Worm (Caenorhabditis elegans) whole organism, mixed stage, embryonic: ENCODE measurements around the gene C01G10.7.

Experiments used
- M03D4.4 ChIP-seq: sonication (generic microtip); optimal IDR thresholded peaks from 2 replicates; lab custom pipeline; 2017; ENCODE audit warnings: mild to moderate bottlenecking, missing genetic modification characterization, missing compliant biosample characterization
- bed-3 ChIP-seq: fragments of 200-800 bp; sonication (Bioruptor generic); optimal IDR thresholded peaks from 3 replicates; lab custom pipeline; 2018; ENCODE audit warnings: mild to moderate bottlenecking, missing genetic modification characterization, moderate library complexity, missing compliant biosample characterization
- blmp-1 ChIP-seq: fragments of 150-350 bp; optimal IDR thresholded peaks from 2 replicates; lab custom pipeline; 2014; ENCODE audit warnings: missing biosample characterization, missing genetic modification characterization
- ceh-39 ChIP-seq: fragments of 150-350 bp; optimal IDR thresholded peaks from 2 replicates; lab custom pipeline; 2014; ENCODE audit warnings: missing biosample characterization, missing genetic modification characterization
- ceh-83 ChIP-seq: fragments of 200-800 bp; sonication (Bioruptor generic); optimal IDR thresholded peaks from 2 replicates; lab custom pipeline; 2018; ENCODE audit warnings: mild to moderate bottlenecking, missing genetic modification characterization, missing compliant biosample characterization
- ces-1 ChIP-seq: fragments of 150-350 bp; optimal IDR thresholded peaks from 2 replicates; lab custom pipeline; 2014; ENCODE audit warnings: missing biosample characterization, missing genetic modification reagents, missing genetic modification characterization
- cnd-1 ChIP-seq: fragments of 200-800 bp; sonication (Bioruptor generic); optimal IDR thresholded peaks from 2 replicates; lab custom pipeline; 2018; ENCODE audit warnings: mild to moderate bottlenecking, missing genetic modification characterization, missing compliant biosample characterization
- drap-1 ChIP-seq: fragments of 200-800 bp; sonication (Bioruptor generic); optimal IDR thresholded peaks from 3 replicates; lab custom pipeline; 2018; ENCODE audit warnings: mild to moderate bottlenecking, missing genetic modification characterization, missing compliant biosample characterization
- elt-3 ChIP-seq: fragments of 150-350 bp; optimal IDR thresholded peaks from 2 replicates; lab custom pipeline; 2014; ENCODE audit warnings: missing biosample characterization, missing genetic modification characterization
- ham-2 ChIP-seq: fragments of 200-800 bp; sonication (Bioruptor generic); optimal IDR thresholded peaks from 2 replicates; lab custom pipeline; 2018; ENCODE audit warnings: mild to moderate bottlenecking, missing genetic modification characterization, missing compliant biosample characterization
- hlh-1 ChIP-seq: fragments of 150-350 bp; optimal IDR thresholded peaks from 2 replicates; lab custom pipeline; 2014; ENCODE audit warnings: missing biosample characterization, missing genetic modification reagents, missing genetic modification characterization
- lin-13 ChIP-seq: fragments of 150-350 bp; optimal IDR thresholded peaks from 2 replicates; lab custom pipeline; 2014; ENCODE audit warnings: missing biosample characterization, missing genetic modification characterization
- lin-32 ChIP-seq: fragments of 200-800 bp; sonication (Bioruptor generic); optimal IDR thresholded peaks from 2 replicates; lab custom pipeline; 2018; ENCODE audit warnings: mild to moderate bottlenecking, missing genetic modification characterization, missing compliant biosample characterization
- lsy-2 ChIP-seq: fragments of 150-350 bp; optimal IDR thresholded peaks from 2 replicates; lab custom pipeline; 2014; ENCODE audit warnings: missing biosample characterization, missing genetic modification characterization
- mep-1 ChIP-seq: fragments of 150-350 bp; optimal IDR thresholded peaks from 2 replicates; lab custom pipeline; 2017; ENCODE audit warnings: missing biosample characterization, missing genetic modification reagents, missing genetic modification characterization, inconsistent platforms
- nhr-12 ChIP-seq: fragments of 150-350 bp; optimal IDR thresholded peaks from 2 replicates; lab custom pipeline; 2014; ENCODE audit warnings: missing biosample characterization, missing genetic modification characterization
- nhr-2 ChIP-seq: fragments of 150-350 bp; optimal IDR thresholded peaks from 2 replicates; lab custom pipeline; 2014; ENCODE audit warnings: missing biosample characterization, missing genetic modification characterization
- nhr-237 ChIP-seq: fragments of 150-350 bp; optimal IDR thresholded peaks from 2 replicates; lab custom pipeline; 2014; ENCODE audit warnings: missing biosample characterization, missing genetic modification characterization
- nhr-28 ChIP-seq: fragments of 150-350 bp; optimal IDR thresholded peaks from 2 replicates; lab custom pipeline; 2014; ENCODE audit warnings: missing biosample characterization, missing genetic modification characterization
- nhr-76 ChIP-seq: sonication (generic microtip); optimal IDR thresholded peaks from 2 replicates; lab custom pipeline; 2017; ENCODE audit warnings: missing biosample characterization, missing genetic modification characterization
- sem-2 ChIP-seq: fragments of 200-800 bp; sonication (Bioruptor generic); optimal IDR thresholded peaks from 2 replicates; lab custom pipeline; 2018; ENCODE audit warnings: mild to moderate bottlenecking, missing genetic modification characterization, missing compliant biosample characterization
- snpc-4 ChIP-seq: fragments of 150-350 bp; optimal IDR thresholded peaks from 2 replicates; lab custom pipeline; 2014; ENCODE audit warnings: missing biosample characterization, missing genetic modification characterization
- tbx-8 ChIP-seq: fragments of 200-800 bp; sonication (Bioruptor generic); optimal IDR thresholded peaks from 2 replicates; lab custom pipeline; 2018; ENCODE audit warnings: mild to moderate bottlenecking, missing genetic modification characterization, moderate library complexity, missing compliant biosample characterization
- unc-120 ChIP-seq: sonication (generic microtip); optimal IDR thresholded peaks from 2 replicates; lab custom pipeline; 2017; ENCODE audit warnings: missing genetic modification characterization, missing compliant biosample characterization; ENCODE audit not compliant: poor library complexity, severe bottlenecking
- unc-39 ChIP-seq: fragments of 150-350 bp; optimal IDR thresholded peaks from 2 replicates; lab custom pipeline; 2014; ENCODE audit warnings: missing biosample characterization, missing genetic modification characterization
- unc-62 ChIP-seq: fragments of 150-350 bp; optimal IDR thresholded peaks from 2 replicates; lab custom pipeline; 2014; ENCODE audit warnings: missing biosample characterization, missing genetic modification reagents, missing genetic modification characterization
- zip-8 ChIP-seq: fragments of 150-350 bp; optimal IDR thresholded peaks from 2 replicates; lab custom pipeline; 2014; ENCODE audit warnings: missing biosample characterization, missing genetic modification characterization
- ztf-11 ChIP-seq: fragments of 150-350 bp; optimal IDR thresholded peaks from 2 replicates; lab custom pipeline; 2014; ENCODE audit warnings: missing biosample characterization, missing genetic modification characterization

The C01G10.7 gene

DNA sequence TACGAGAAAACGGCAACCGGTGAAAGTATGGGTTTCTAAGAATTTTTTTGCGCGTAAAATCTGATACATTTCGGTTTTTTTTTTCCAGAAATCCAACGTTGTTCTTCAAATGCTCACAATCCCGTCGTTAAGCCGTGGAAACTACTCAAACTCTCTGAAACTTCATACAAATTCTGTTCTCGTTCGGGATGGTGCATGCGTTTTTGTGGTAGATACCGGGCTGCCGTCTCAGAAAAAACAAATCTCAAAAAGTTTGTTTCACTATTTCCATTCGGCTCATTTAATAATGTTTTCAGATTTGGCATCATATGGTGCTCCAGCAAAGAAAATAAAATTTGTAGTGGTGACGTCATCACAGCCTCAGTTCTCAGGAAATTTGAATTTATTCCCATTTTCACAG, 30.8 kb upstream of the C01G10.7 start:
- no peak for TF ChIP-seq lsy-2 (tag; lab: Kevin White, UChicago)
- no peak for TF ChIP-seq lin-32
- TF ChIP-seq nhr-2: no peak
- TF ChIP-seq zip-8 (tag; lab: Kevin White, UChicago): peak; percentile 61
- no peak for TF ChIP-seq nhr-76 (tag; lab: Kevin White, UChicago)

DNA sequence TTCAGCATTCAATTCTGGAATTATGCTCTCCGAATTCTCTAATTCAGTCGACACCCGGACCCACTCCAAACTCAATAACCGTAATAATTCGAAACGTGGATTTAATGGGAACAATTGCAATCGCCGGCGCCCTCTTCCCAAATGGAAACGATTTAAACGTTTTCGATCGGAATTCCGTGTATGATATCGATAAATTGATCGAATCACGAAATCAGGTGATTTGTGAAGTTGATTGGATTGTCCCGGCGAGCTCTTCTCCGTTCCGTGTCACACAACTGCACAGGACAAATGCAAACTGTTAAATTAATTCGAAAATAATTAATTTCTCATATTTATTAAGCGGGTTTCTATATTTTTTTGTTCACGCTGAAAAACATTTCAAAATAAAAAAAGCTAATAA, 29.7 kb upstream of the C01G10.7 start, which contains the start of gene C25D7.16:
Gene C25D7.16, plus strand, starts transcription at position 301 of the 400 bp plus-strand sequence.
- TF ChIP-seq ceh-39 (tag; lab: Kevin White, UChicago): no peak
- TF ChIP-seq drap-1: no peak
- TF ChIP-seq lin-13 (tag; lab: Kevin White, UChicago): no peak
- no peak for TF ChIP-seq ces-1 (GFP tag; lab: Kevin White, UChicago)
- TF ChIP-seq cnd-1 (tag; lab: Kevin White, UChicago): no peak
- TF ChIP-seq nhr-237 (tag; lab: Kevin White, UChicago): no peak
- no peak for TF ChIP-seq unc-120 (tag; lab: Kevin White, UChicago)
- no peak for TF ChIP-seq tbx-8 (GFP tag; lab: Kevin White, UChicago)
- TF ChIP-seq blmp-1 (tag; lab: Kevin White, UChicago): no peak
- TF ChIP-seq mep-1 (tag; lab: Kevin White, UChicago): no peak
- TF ChIP-seq, all 35 proteins: peak for 0

DNA sequence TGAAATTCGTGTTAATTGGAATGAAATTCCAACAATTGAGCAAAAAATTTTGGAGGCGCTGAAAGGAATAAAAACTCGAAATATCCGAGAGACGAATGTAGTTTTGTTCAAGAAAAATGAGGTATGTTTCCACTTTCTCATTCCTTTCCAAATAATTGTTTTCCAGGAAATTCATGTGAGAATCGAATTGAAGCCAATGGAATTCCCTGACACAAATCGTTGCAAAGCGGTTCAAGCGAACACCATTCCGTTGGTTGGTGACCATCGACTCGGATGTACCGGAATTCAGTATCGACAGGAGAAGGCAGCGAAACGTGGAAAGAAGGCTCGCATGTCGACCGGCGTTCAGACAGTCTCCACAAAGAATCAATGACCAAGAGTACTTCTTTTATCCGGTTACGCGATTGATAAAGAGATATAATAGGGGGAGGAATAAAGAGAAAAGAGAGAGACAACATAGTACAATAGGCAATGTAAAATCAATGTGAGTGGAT, 29.2 kb upstream of the C01G10.7 start:
- no peak for TF ChIP-seq nhr-2

DNA sequence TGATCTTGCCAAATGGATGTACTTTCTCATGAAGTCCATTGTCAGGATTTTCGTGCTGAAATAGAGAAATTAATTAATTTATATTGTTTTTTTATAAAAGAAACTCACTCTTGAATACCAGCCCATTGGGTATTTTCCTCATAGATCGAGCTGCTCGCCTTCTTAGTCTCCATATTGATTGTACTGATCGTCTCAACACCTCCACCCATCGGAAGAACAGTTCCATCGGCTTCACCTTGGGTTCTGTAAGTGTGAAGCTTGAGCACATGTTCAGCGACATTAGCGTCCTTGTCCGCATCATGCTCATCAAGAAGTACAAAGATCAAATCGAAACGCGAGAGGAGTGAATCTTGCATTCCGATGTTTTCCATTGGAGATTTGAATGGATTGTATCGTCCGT, 27.8 kb upstream of the C01G10.7 start:
- no peak for TF ChIP-seq nhr-28 (tag; lab: Kevin White, UChicago)
- no peak for TF ChIP-seq M03D4.4
- TF ChIP-seq sem-2 (GFP tag; lab: Kevin White, UChicago): no peak
- TF ChIP-seq unc-39 (tag; lab: Kevin White, UChicago): no peak
- no peak for TF ChIP-seq hlh-1 (tag; lab: Kevin White, UChicago)
- TF ChIP-seq unc-62: no peak
- TF ChIP-seq lin-32: no peak
- no peak for TF ChIP-seq elt-3 (tag; lab: Kevin White, UChicago)
- no peak for TF ChIP-seq nhr-12 (tag; lab: Kevin White, UChicago)
- TF ChIP-seq tbx-8 (GFP tag; lab: Kevin White, UChicago): no peak
- TF ChIP-seq, all 35 proteins: peak for 0

DNA sequence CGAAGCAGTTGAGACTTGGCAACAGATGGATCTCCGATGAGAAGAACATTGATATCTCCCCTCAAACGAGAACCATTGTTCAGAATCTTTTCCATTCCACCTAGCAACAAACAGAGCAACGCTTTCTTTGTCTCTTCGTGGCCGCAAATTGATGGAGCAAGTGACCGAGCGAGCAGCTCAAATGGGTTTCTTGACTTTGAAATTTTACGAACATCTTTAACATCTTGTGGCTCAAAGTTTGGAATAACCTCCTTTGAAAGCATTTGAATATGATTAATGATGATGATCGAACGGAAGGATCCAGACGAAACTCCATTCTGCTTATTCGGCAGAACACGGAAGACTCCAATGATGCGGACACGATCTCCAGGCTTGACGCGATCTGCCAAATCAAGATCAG, 27.1 kb upstream of the C01G10.7 start:
- TF ChIP-seq nhr-12 (tag; lab: Kevin White, UChicago) (no peak), sem-2 (GFP tag; lab: Kevin White, UChicago) (no peak), lin-32 (no peak)

DNA sequence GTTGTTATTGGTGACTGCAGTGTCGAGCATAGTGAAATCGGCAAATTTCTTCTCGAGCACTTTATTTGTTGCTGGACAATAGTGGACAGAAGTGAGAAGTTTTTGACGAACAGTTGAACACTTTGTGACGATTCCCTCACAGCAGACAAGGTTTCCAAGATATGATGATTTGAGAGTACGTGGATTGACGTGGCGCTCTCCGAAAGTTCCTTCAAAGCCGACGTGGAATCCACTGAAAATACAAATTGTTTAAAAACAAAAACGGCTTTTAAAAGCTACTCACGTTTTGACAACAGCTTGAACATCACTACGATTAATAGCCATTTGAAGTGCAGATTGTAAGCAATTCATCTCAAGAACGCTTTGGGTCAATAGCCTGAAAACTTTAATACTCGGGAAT, 26.6 kb upstream of the C01G10.7 start:
- no peak for TF ChIP-seq snpc-4 (tag; lab: Kevin White, UChicago)

DNA sequence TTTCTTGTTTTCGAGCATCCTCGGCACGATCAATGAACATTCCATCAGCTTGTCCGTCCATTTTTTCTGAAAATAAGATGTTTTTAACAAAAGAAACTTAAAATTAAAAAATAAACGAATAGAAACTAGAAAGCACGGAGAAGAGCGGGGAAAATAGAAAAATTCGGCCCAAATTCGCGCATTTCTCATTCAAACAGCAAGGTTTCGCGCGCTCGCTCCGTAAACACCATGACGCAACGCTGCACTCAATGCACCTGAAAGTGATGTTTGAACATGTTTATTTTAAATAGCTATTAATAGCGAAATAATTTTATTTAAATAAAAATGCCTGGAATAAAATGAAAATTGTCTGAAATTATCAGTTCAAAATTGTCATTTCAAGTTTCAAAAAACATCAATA, 26.0 kb upstream of the C01G10.7 start, which contains the start of the genes mcm-3 and C25D7.15:
Gene mcm-3, minus strand, starts transcription at position 66 of the 400 bp plus-strand sequence.
Gene C25D7.15, plus strand, starts transcription at position 275 of the 400 bp plus-strand sequence.
- TF ChIP-seq tbx-8 (GFP tag; lab: Kevin White, UChicago): no peak
- TF ChIP-seq hlh-1 (tag; lab: Kevin White, UChicago): no peak
- peak; percentile 11 for TF ChIP-seq ces-1 (GFP tag; lab: Kevin White, UChicago)
- TF ChIP-seq nhr-237 (tag; lab: Kevin White, UChicago): no peak
- no peak for TF ChIP-seq ceh-83 (GFP tag; lab: Kevin White, UChicago)
- no peak for TF ChIP-seq ztf-11
- TF ChIP-seq nhr-76 (tag; lab: Kevin White, UChicago): no peak
- TF ChIP-seq nhr-2: no peak
- no peak for TF ChIP-seq sem-2 (GFP tag; lab: Kevin White, UChicago)
- peak; percentile 12 for TF ChIP-seq lsy-2 (tag; lab: Kevin White, UChicago)
- TF ChIP-seq ham-2 (GFP tag; lab: Kevin White, UChicago): no peak
- TF ChIP-seq blmp-1 (tag; lab: Kevin White, UChicago): no peak
- TF ChIP-seq bed-3 (GFP tag; lab: Kevin White, UChicago): no peak
- TF ChIP-seq zip-8 (tag; lab: Kevin White, UChicago): peak; percentile 44
